Fruit fly (Drosophila melanogaster): ENCODE data around the gene Sfp84E.

The Sfp84E gene

dm6 chr3R:8027203-8027688 is 47.1 kb upstream of the Sfp84E start (continued):
- TF ChIP-seq nau (GFP tag; optimal IDR thresholded peaks at IDR 0.05) (no peak), fru (optimal IDR thresholded peaks at IDR 0.05) (no peak), btn (GFP tag; optimal IDR thresholded peaks at IDR 0.05) (no peak), MTF-1 (GFP tag; optimal IDR thresholded peaks at IDR 0.05; ENCODE audit: borderline replicate concordance) (peak; percentile 8), wek (GFP tag; optimal IDR thresholded peaks at IDR 0.05) (no peak), lola (GFP tag; optimal IDR thresholded peaks at IDR 0.05) (peak in 1 of 3 experiments; percentile 90), CG10565 (GFP tag; optimal IDR thresholded peaks at IDR 0.05) (no peak), dan (GFP tag; IDR thresholded peaks at IDR 0.05) (no peak), Side (GFP tag; optimal IDR thresholded peaks at IDR 0.05) (no peak), Fer1 (GFP tag; optimal IDR thresholded peaks at IDR 0.05) (peak; percentile 86), Trl (optimal IDR thresholded peaks at IDR 0.05) (peak; percentile 75 to 84), Trl (GFP tag; optimal IDR thresholded peaks at IDR 0.05) (peak; percentile 35), CG8281 (tag; optimal IDR thresholded peaks at IDR 0.05) (peak; percentile 68), HLH3B (GFP tag; IDR thresholded peaks at IDR 0.05) (peak; percentile 70), Dll (GFP tag; IDR thresholded peaks at IDR 0.05; ENCODE audit: partially characterized antibody) (peak; percentile 34; the same call in 1 of the 4 replicates), CoRest (tag; optimal IDR thresholded peaks at IDR 0.05) (peak; percentile 97), Lhr (GFP tag; optimal IDR thresholded peaks at IDR 0.05) (peak; percentile 13), CG18619 (GFP tag; optimal IDR thresholded peaks at IDR 0.05) (peak; percentile 93), grn (GFP tag; optimal IDR thresholded peaks at IDR 0.05) (no peak), bbx (GFP tag; IDR thresholded peaks at IDR 0.05; ENCODE audit: partially characterized antibody) (no peak), Pdp1 (GFP tag; optimal IDR thresholded peaks at IDR 0.05) (peak; percentile 45 to 66), chinmo (GFP tag; IDR thresholded peaks at IDR 0.05; ENCODE audit: partially characterized antibody) (peak; percentile 74; the same call in 2 of the 4 replicates), ap (GFP tag; IDR thresholded peaks at IDR 0.05) (peak; percentile 56), ftz-f1 (GFP tag; optimal IDR thresholded peaks at IDR 0.05) (no peak), pb (GFP tag; optimal IDR thresholded peaks at IDR 0.05) (no peak), dimm (GFP tag; IDR thresholded peaks at IDR 0.05) (no peak; the same call in 1 of the 2 replicates), CG7271 (tag; optimal IDR thresholded peaks at IDR 0.05) (no peak), CG15479 (GFP tag; optimal IDR thresholded peaks at IDR 0.05) (no peak), CG10543 (GFP tag; optimal IDR thresholded peaks at IDR 0.05) (peak; percentile 84), kay (GFP tag; optimal IDR thresholded peaks at IDR 0.05) (peak; percentile 15), CG12744 (GFP tag; optimal IDR thresholded peaks at IDR 0.05) (no peak), Hr39 (optimal IDR thresholded peaks at IDR 0.05) (no peak), CG9932 (GFP tag; IDR thresholded peaks at IDR 0.05) (peak; percentile 73), Meics (GFP tag; optimal IDR thresholded peaks at IDR 0.05) (peak; percentile 91), CG17568 (GFP tag; optimal IDR thresholded peaks at IDR 0.05) (peak; percentile 50), ind (GFP tag; optimal IDR thresholded peaks at IDR 0.05) (peak; percentile 55), inv (GFP tag; IDR thresholded peaks at IDR 0.05; ENCODE audit: partially characterized antibody) (no peak), Mes4 (GFP tag; optimal IDR thresholded peaks at IDR 0.05) (no peak), corto (GFP tag; optimal IDR thresholded peaks at IDR 0.05) (peak; percentile 29), CG17829 (tag; optimal IDR thresholded peaks at IDR 0.05) (peak; percentile 83), schlank (tag; optimal IDR thresholded peaks at IDR 0.05) (peak; percentile 48), tgo (GFP tag; IDR thresholded peaks at IDR 0.05) (peak; percentile 67; the same call in 2 of the 3 replicates), Eip74EF (GFP tag; optimal IDR thresholded peaks at IDR 0.05) (peak in 1 of 2 experiments; percentile 88), CG4360 (GFP tag; IDR thresholded peaks at IDR 0.05) (0 out of 2 replicates have a peak, but pooled peaks have one; percentile 23), C15 (GFP tag; IDR thresholded peaks at IDR 0.05) (no peak), unc-4 (GFP tag; IDR thresholded peaks at IDR 0.05; ENCODE audit: partially characterized antibody) (no peak), maf-S (GFP tag; optimal IDR thresholded peaks at IDR 0.05) (no peak), Sry-δ (GFP tag; optimal IDR thresholded peaks at IDR 0.05) (no peak), CG10274 (GFP tag; optimal IDR thresholded peaks at IDR 0.05) (peak; percentile 39), pfk (GFP tag; optimal IDR thresholded peaks at IDR 0.05) (no peak)
